Worm (Caenorhabditis elegans) whole organism, L1 larva: ENCODE measurements around the gene nhr-114.

Source experiments
- C16A3.4 ChIP-seq: fragments of 150-350 bp; optimal IDR thresholded peaks from 2 replicates; lab custom pipeline; 2014; ENCODE audit warnings: missing biosample characterization, missing genetic modification characterization
- alr-1 ChIP-seq: fragments of 200-800 bp; sonication (Bioruptor generic); optimal IDR thresholded peaks from 2 replicates; lab custom pipeline; 2018; ENCODE audit warnings: borderline replicate concordance, mild to moderate bottlenecking, missing genetic modification characterization, missing compliant biosample characterization
- aly-2 ChIP-seq: fragments of 150-350 bp; optimal IDR thresholded peaks from 2 replicates; lab custom pipeline; 2014; ENCODE audit warnings: missing biosample characterization, missing genetic modification characterization
- blmp-1 ChIP-seq: fragments of 150-350 bp; optimal IDR thresholded peaks from 2 replicates; lab custom pipeline; 2014; ENCODE audit warnings: missing biosample characterization, missing genetic modification characterization
- ceh-82 ChIP-seq, 3 experiments: fragments of 150-350 bp in 1 of 3; sonication (generic microtip) in 2 of 3; optimal IDR thresholded peaks; 2 replicates each; lab custom pipeline; 2014 to 2017; ENCODE audit warnings: missing biosample characterization in 3 of 3, missing genetic modification characterization in 3 of 3
- ceh-90 ChIP-seq: sonication (generic microtip); optimal IDR thresholded peaks from 2 replicates; lab custom pipeline; 2016; ENCODE audit warnings: missing genetic modification characterization, missing compliant biosample characterization
- dpl-1 ChIP-seq, 3 experiments: fragments of 150-350 bp in 2 of 3; sonication (generic microtip) in 1 of 3; optimal IDR thresholded peaks; 2 replicates each; lab custom pipeline; 2014 to 2017; ENCODE audit warnings: missing biosample characterization in 3 of 3, missing genetic modification characterization in 3 of 3, missing genetic modification reagents in 3 of 3
- efl-1 ChIP-seq, 4 experiments: fragments of 150-350 bp; optimal IDR thresholded peaks in 3 of 4; peaks in 1 of 4; 1 replicate in 1 of 4; 2 replicates in 3 of 4; lab custom pipeline; 2014; ENCODE audit warnings: missing biosample characterization in 2 of 4, missing genetic modification characterization in 2 of 4, missing genetic modification reagents in 2 of 4
- egl-13 ChIP-seq: sonication (generic microtip); optimal IDR thresholded peaks from 2 replicates; lab custom pipeline; 2016; ENCODE audit warnings: missing genotype, missing genetic modification reagents, missing genetic modification characterization, missing compliant biosample characterization
- elt-2 ChIP-seq: sonication (generic microtip); optimal IDR thresholded peaks from 2 replicates; lab custom pipeline; 2016; ENCODE audit warnings: missing genetic modification characterization, mild to moderate bottlenecking, inconsistent platforms, missing compliant biosample characterization, missing genetic modification reagents
- fos-1 ChIP-seq: fragments of 150-350 bp; optimal IDR thresholded peaks from 2 replicates; lab custom pipeline; 2014; ENCODE audit warnings: missing biosample characterization, missing genetic modification characterization
- grh-1 ChIP-seq: fragments of 200-800 bp; sonication (Bioruptor generic); IDR thresholded peaks from 2 replicates; pipeline ENCODE4 v1.3.6; 2022; ENCODE audit warnings: missing genetic modification reagents, missing genetic modification characterization, missing compliant biosample characterization
- hlh-17 ChIP-seq: fragments of 200-800 bp; sonication (Bioruptor generic); optimal IDR thresholded peaks from 2 replicates; lab custom pipeline; 2018; ENCODE audit warnings: missing genetic modification characterization, mild to moderate bottlenecking, missing compliant biosample characterization, moderate library complexity, borderline replicate concordance
- jun-1 ChIP-seq: fragments of 150-350 bp; optimal IDR thresholded peaks from 2 replicates; lab custom pipeline; 2014; ENCODE audit warnings: missing biosample characterization, missing genetic modification reagents, missing genetic modification characterization
- lin-14 ChIP-seq: fragments of 200-800 bp; sonication (Bioruptor generic); optimal IDR thresholded peaks from 2 replicates; lab custom pipeline; 2018; ENCODE audit warnings: mild to moderate bottlenecking, missing genetic modification characterization, moderate library complexity, missing compliant biosample characterization
- lin-15B ChIP-seq: fragments of 150-350 bp; sonication (generic microtip); optimal IDR thresholded peaks from 3 replicates; lab custom pipeline; 2014; ENCODE audit warnings: missing biosample characterization, missing genetic modification characterization
- lin-35 ChIP-seq, 2 experiments: fragments of 150-350 bp; optimal IDR thresholded peaks; 2 replicates each; lab custom pipeline; 2014; ENCODE audit warnings: missing biosample characterization in 2 of 2, missing genetic modification characterization in 2 of 2, missing genetic modification reagents in 2 of 2
- mab-9 ChIP-seq: fragments of 200-800 bp; sonication (Bioruptor generic); IDR thresholded peaks from 2 replicates; pipeline ENCODE4 v1.3.6; 2022; ENCODE audit warnings: missing genetic modification reagents, missing genetic modification characterization, missing compliant biosample characterization
- mdl-1 ChIP-seq, 2 experiments: fragments of 150-350 bp; optimal IDR thresholded peaks; 2 replicates each; lab custom pipeline; 2014 to 2017; ENCODE audit warnings: missing biosample characterization in 2 of 2, missing genetic modification characterization in 2 of 2, inconsistent platforms in 1 of 2
- mef-2 ChIP-seq: fragments of 150-350 bp; optimal IDR thresholded peaks from 2 replicates; lab custom pipeline; 2014; ENCODE audit warnings: missing biosample characterization, missing genetic modification characterization
- nhr-11 ChIP-seq: fragments of 150-350 bp; optimal IDR thresholded peaks from 2 replicates; lab custom pipeline; 2014; ENCODE audit warnings: missing biosample characterization, missing genetic modification characterization
- nhr-19 ChIP-seq: fragments of 200-800 bp; sonication (Bioruptor generic); conservative IDR thresholded peaks from 2 replicates; pipeline ENCODE4 v1.3.6; 2022; ENCODE audit warnings: missing genetic modification characterization, missing compliant biosample characterization
- nhr-20 ChIP-seq: sonication (generic microtip); optimal IDR thresholded peaks from 2 replicates; lab custom pipeline; 2016; ENCODE audit warnings: mild to moderate bottlenecking, missing genetic modification characterization, missing compliant biosample characterization
- nhr-237 ChIP-seq: fragments of 150-350 bp; optimal IDR thresholded peaks from 2 replicates; lab custom pipeline; 2014; ENCODE audit warnings: missing biosample characterization, missing genetic modification characterization
- nhr-28 ChIP-seq: fragments of 150-350 bp; optimal IDR thresholded peaks from 2 replicates; lab custom pipeline; 2014; ENCODE audit warnings: missing biosample characterization, missing genetic modification characterization
- nhr-47 ChIP-seq: sonication (generic microtip); optimal IDR thresholded peaks from 2 replicates; lab custom pipeline; 2016; ENCODE audit warnings: mild to moderate bottlenecking, missing genetic modification characterization, moderate library complexity, missing compliant biosample characterization
- nhr-71 ChIP-seq: sonication (generic microtip); optimal IDR thresholded peaks from 2 replicates; lab custom pipeline; 2016; ENCODE audit warnings: mild to moderate bottlenecking, missing genetic modification characterization, moderate library complexity, missing compliant biosample characterization
- nhr-84 ChIP-seq: sonication (generic microtip); optimal IDR thresholded peaks from 2 replicates; lab custom pipeline; 2017; ENCODE audit warnings: missing biosample characterization, missing genetic modification characterization
- nhr-85 ChIP-seq: sonication (generic microtip); peaks from one replicate; lab custom pipeline; 2016; ENCODE audit warnings: missing genetic modification characterization, inconsistent platforms, missing compliant biosample characterization
- nhr-90 ChIP-seq: sonication (generic microtip); optimal IDR thresholded peaks from 2 replicates; lab custom pipeline; 2016; ENCODE audit warnings: mild to moderate bottlenecking, missing genetic modification characterization, missing compliant biosample characterization; ENCODE audit not compliant: poor library complexity
- skn-1 ChIP-seq: fragments of 150-350 bp; optimal IDR thresholded peaks from 2 replicates; lab custom pipeline; 2014; ENCODE audit warnings: missing biosample characterization, missing genetic modification characterization
- snpc-4 ChIP-seq: fragments of 150-350 bp; optimal IDR thresholded peaks from 2 replicates; lab custom pipeline; 2014; ENCODE audit warnings: missing biosample characterization, missing genetic modification characterization
- snu-23 ChIP-seq: sonication (generic microtip); optimal IDR thresholded peaks from 2 replicates; lab custom pipeline; 2016; ENCODE audit warnings: missing genetic modification characterization, missing compliant biosample characterization
- sup-37 ChIP-seq: fragments of 200-800 bp; sonication (Bioruptor generic); optimal IDR thresholded peaks from 2 replicates; lab custom pipeline; 2018; ENCODE audit warnings: mild to moderate bottlenecking, missing genetic modification characterization, missing compliant biosample characterization
- unc-130 ChIP-seq: fragments of 150-350 bp; optimal IDR thresholded peaks from 2 replicates; lab custom pipeline; 2017; ENCODE audit warnings: missing biosample characterization, missing genetic modification characterization, inconsistent platforms
- unc-62 ChIP-seq: fragments of 150-350 bp; optimal IDR thresholded peaks from 2 replicates; lab custom pipeline; 2014; ENCODE audit warnings: missing biosample characterization, missing genetic modification reagents, missing genetic modification characterization
- unc-86 ChIP-seq: sonication (generic microtip); optimal IDR thresholded peaks from 2 replicates; lab custom pipeline; 2016; ENCODE audit warnings: missing genetic modification characterization, missing compliant biosample characterization
- vab-15 ChIP-seq: sonication (generic microtip); optimal IDR thresholded peaks from 2 replicates; lab custom pipeline; 2017; ENCODE audit warnings: missing genotype, mild to moderate bottlenecking, missing genetic modification characterization, missing compliant biosample characterization
- xbp-1 ChIP-seq: sonication (generic microtip); optimal IDR thresholded peaks from 2 replicates; lab custom pipeline; 2016; ENCODE audit warnings: missing genetic modification characterization, missing compliant biosample characterization
- ztf-11 ChIP-seq, 2 experiments: sonication (generic microtip); optimal IDR thresholded peaks; 2 replicates each; lab custom pipeline; 2016 to 2017; ENCODE audit warnings: missing genetic modification characterization in 2 of 2, missing biosample characterization in 1 of 2, missing compliant biosample characterization in 1 of 2

Gene nhr-114

ce11 chrV:4185885-4186284 lies 1.1 kb upstream of the nhr-114 start (continued):
- TF ChIP-seq C16A3.4: no peak

ce11 chrV:4186453-4187143 lies 404 bp upstream of the nhr-114 start:
- TF ChIP-seq nhr-85 (tag; lab: Kevin White, UChicago) (peak; percentile 54), nhr-47 (tag; lab: Kevin White, UChicago) (peak; percentile 32), nhr-84 (no peak), nhr-28 (tag; lab: Kevin White, UChicago) (no peak), nhr-237 (tag; lab: Kevin White, UChicago) (no peak), fos-1 (no peak), mab-9 (GFP tag; lab: Robert Waterston, UW) (no peak), lin-15B (no peak), nhr-71 (tag; lab: Kevin White, UChicago) (peak; percentile 78), elt-2 (tag; lab: Kevin White, UChicago) (peak; percentile 70), egl-13 (tag; lab: Kevin White, UChicago) (no peak), efl-1 (optimal IDR thresholded peaks at IDR 0.05; lab: Kevin White, UChicago) (no peak), efl-1 (GFP tag; optimal IDR thresholded peaks at IDR 0.05 in 1 of 2; lab: Kevin White, UChicago) (no peak), xbp-1 (peak; percentile 12), blmp-1 (tag; lab: Kevin White, UChicago) (peak; percentile 16), nhr-20 (peak; percentile 64), sup-37 (GFP tag; lab: Kevin White, UChicago) (no peak), nhr-90 (tag; lab: Kevin White, UChicago) (peak; percentile 57), ceh-90 (tag; lab: Kevin White, UChicago) (no peak), unc-130 (no peak), lin-14 (GFP tag; lab: Kevin White, UChicago) (peak; percentile 78), aly-2 (tag; lab: Kevin White, UChicago) (no peak), snpc-4 (tag; lab: Kevin White, UChicago) (no peak), snu-23 (GFP tag; lab: Kevin White, UChicago) (peak; percentile 36), lin-35 (GFP tag; optimal IDR thresholded peaks at IDR 0.05; lab: Kevin White, UChicago) (peak in 1 of 2 experiments; percentile 1), nhr-19 (GFP tag; lab: Robert Waterston, UW) (peak; percentile 68), nhr-11 (tag; lab: Kevin White, UChicago) (no peak), dpl-1 (GFP tag; optimal IDR thresholded peaks at IDR 0.05; lab: Kevin White, UChicago) (peak in 1 of 3 experiments; percentile 19), mdl-1 (tag; optimal IDR thresholded peaks at IDR 0.05; lab: Kevin White, UChicago) (peak in 1 of 2 experiments; percentile 20), grh-1 (GFP tag; lab: Robert Waterston, UW) (peak; percentile 27; the same call in 1 of the 2 replicates), alr-1 (tag; lab: Kevin White, UChicago) (no peak)

DNA sequence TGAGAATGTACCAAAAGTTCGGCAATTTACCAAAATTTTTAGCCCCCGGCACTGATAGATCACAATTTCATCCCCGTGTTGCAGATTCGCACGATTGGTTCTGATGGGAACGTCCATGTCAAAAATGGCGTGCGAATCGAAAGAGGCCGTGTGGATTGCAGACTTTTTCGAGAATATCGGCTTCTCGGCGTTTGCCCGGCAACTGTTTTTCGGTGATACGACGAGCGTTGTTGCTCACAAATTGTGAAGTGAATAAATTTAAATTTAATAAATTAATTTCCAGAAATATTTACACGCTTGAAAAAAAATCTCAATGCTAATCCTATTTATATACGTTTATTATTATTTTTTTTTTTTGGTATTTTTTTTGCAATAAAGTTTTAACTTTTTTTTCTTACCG lies 2.6 kb downstream of the nhr-114 start:
- no peak for TF ChIP-seq sup-37 (GFP tag; lab: Kevin White, UChicago)
- TF ChIP-seq nhr-28 (tag; lab: Kevin White, UChicago): no peak
- TF ChIP-seq mef-2 (tag; lab: Kevin White, UChicago): no peak
- no peak for TF ChIP-seq nhr-47 (tag; lab: Kevin White, UChicago)
- TF ChIP-seq unc-86 (tag; lab: Kevin White, UChicago): no peak
- no peak for TF ChIP-seq blmp-1 (tag; lab: Kevin White, UChicago)
- TF ChIP-seq jun-1 (tag; lab: Kevin White, UChicago): no peak
- TF ChIP-seq lin-35 (GFP tag; optimal IDR thresholded peaks at IDR 0.05; lab: Kevin White, UChicago): no peak
- TF ChIP-seq vab-15: no peak
- TF ChIP-seq nhr-11 (tag; lab: Kevin White, UChicago): no peak
- TF ChIP-seq ceh-82 (tag; optimal IDR thresholded peaks at IDR 0.05; lab: Kevin White, UChicago): no peak
- TF ChIP-seq ztf-11 (tag; optimal IDR thresholded peaks at IDR 0.05; lab: Kevin White, UChicago): no peak
- no peak for TF ChIP-seq unc-62 (GFP tag; lab: Kevin White, UChicago)
- no peak for TF ChIP-seq hlh-17
- no peak for TF ChIP-seq nhr-84
- no peak for TF ChIP-seq ceh-90 (tag; lab: Kevin White, UChicago)
- no peak for TF ChIP-seq skn-1 (tag; lab: Kevin White, UChicago)
